Worm (Caenorhabditis elegans): ENCODE data around the gene hmgs-1.

hmgs-1 gene

DNA sequence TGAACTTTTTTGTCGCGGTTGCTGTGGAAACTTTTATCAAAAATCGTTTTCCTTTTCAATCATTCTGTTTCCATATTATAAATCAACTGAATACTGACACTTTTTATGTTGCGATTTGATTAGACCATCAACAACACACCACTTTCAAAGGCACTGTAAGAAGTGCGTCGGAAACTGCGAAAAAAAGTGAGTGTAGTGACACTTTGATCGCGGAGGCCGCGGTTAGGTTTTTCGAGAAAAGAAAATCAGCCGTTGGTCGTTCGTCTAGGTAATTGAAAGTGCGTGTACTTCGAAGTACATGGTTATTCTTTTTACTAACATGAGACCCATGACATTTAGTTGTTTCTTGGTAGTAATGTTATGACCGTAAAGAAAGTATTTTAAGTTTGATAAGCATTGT lies 11.2 kb upstream of the hmgs-1 start:
- TF ChIP-seq aly-2 (tag; optimal IDR thresholded peaks at IDR 0.05) = no peak
- no peak for TF ChIP-seq daf-16 (GFP tag; optimal IDR thresholded peaks at IDR 0.05)
- peak; percentile 30 for TF ChIP-seq daf-16 (tag; optimal IDR thresholded peaks at IDR 0.05)
- no peak for TF ChIP-seq nhr-77 (tag; optimal IDR thresholded peaks at IDR 0.05)
- TF ChIP-seq F44E2.7 (GFP tag; IDR thresholded peaks at IDR 0.05) = no peak
- no peak for TF ChIP-seq sdz-12 (GFP tag; optimal IDR thresholded peaks at IDR 0.05)
- TF ChIP-seq egl-43 (GFP tag; IDR thresholded peaks at IDR 0.05) = no peak
- no peak for TF ChIP-seq unc-130 (GFP tag; optimal IDR thresholded peaks at IDR 0.05)
- TF ChIP-seq nhr-6 (tag; optimal IDR thresholded peaks at IDR 0.05) = no peak
- no peak for TF ChIP-seq F10B5.3 (tag; optimal IDR thresholded peaks at IDR 0.05)
- no peak for TF ChIP-seq vab-7 (GFP tag; IDR thresholded peaks at IDR 0.05)
- TF ChIP-seq ces-1 (GFP tag; optimal IDR thresholded peaks at IDR 0.05) = no peak
- TF ChIP-seq mxl-3 (GFP tag; optimal IDR thresholded peaks at IDR 0.05) = peak; percentile 11
- peak in 1 of 2 experiments; percentile 63 for TF ChIP-seq unc-62 (GFP tag; optimal IDR thresholded peaks at IDR 0.05 in 1 of 2)
- no peak for TF ChIP-seq unc-62 (tag; optimal IDR thresholded peaks at IDR 0.05)
- TF ChIP-seq attf-4 (tag; optimal IDR thresholded peaks at IDR 0.05) = no peak
- TF ChIP-seq spr-3 (GFP tag; optimal IDR thresholded peaks at IDR 0.05) = no peak
- no peak for TF ChIP-seq nhr-102 (tag; optimal IDR thresholded peaks at IDR 0.05)
- peak; percentile 55 for TF ChIP-seq nhr-28 (tag; optimal IDR thresholded peaks at IDR 0.05)
- TF ChIP-seq ceh-20 (GFP tag; IDR thresholded peaks at IDR 0.05) = peak; percentile 30; the same call in 1 of the 2 replicates
- no peak for TF ChIP-seq lin-39 (tag; optimal IDR thresholded peaks at IDR 0.05)
- TF ChIP-seq unc-39 (tag; optimal IDR thresholded peaks at IDR 0.05) = no peak
- no peak for TF ChIP-seq dmd-8 (GFP tag; IDR thresholded peaks at IDR 0.05)
- no peak for TF ChIP-seq nhr-76 (tag; optimal IDR thresholded peaks at IDR 0.05)
- TF ChIP-seq ctbp-1 (GFP tag; IDR thresholded peaks at IDR 0.05) = no peak
- TF ChIP-seq php-3 (GFP tag; IDR thresholded peaks at IDR 0.05) = 0 out of 2 replicates have a peak, but pooled peaks have one; percentile 55
- no peak for TF ChIP-seq mdt-29 (GFP tag; IDR thresholded peaks at IDR 0.05)
- no peak for TF ChIP-seq ceh-28 (tag; optimal IDR thresholded peaks at IDR 0.05)
- TF ChIP-seq egl-27 (tag; optimal IDR thresholded peaks at IDR 0.05) = no peak
- TF ChIP-seq hmg-1.1 (GFP tag; IDR thresholded peaks at IDR 0.05) = no peak
- TF ChIP-seq lin-1 (GFP tag; IDR thresholded peaks at IDR 0.05) = 0 out of 2 replicates have a peak, but pooled peaks have one; percentile 33
- no peak for TF ChIP-seq T20F7.1 (GFP tag; optimal IDR thresholded peaks at IDR 0.05)
- peak; percentile 47 for TF ChIP-seq hlh-11 (tag; optimal IDR thresholded peaks at IDR 0.05)
- no peak for TF ChIP-seq hif-1 (tag; optimal IDR thresholded peaks at IDR 0.05)
- no peak for TF ChIP-seq zfp-3 (GFP tag; conservative IDR thresholded peaks at IDR 0.05)
- TF ChIP-seq nhr-10 (tag; optimal IDR thresholded peaks at IDR 0.05) = no peak
- no peak for TF ChIP-seq ceh-82 (tag; optimal IDR thresholded peaks at IDR 0.05)
- TF ChIP-seq cey-2 (tag; optimal IDR thresholded peaks at IDR 0.05; ENCODE audit: borderline replicate concordance, insufficient read depth) = no peak

- TF ChIP-seq mdl-1 (tag; optimal IDR thresholded peaks at IDR 0.05) = peak in 1 of 2 experiments; percentile 4
- peak in 1 of 2 experiments; percentile 72 for TF ChIP-seq unc-62 (GFP tag; optimal IDR thresholded peaks at IDR 0.05 in 1 of 2)
- TF ChIP-seq unc-62 (tag; optimal IDR thresholded peaks at IDR 0.05) = no peak
- no peak for TF ChIP-seq D1046.2 (GFP tag; IDR thresholded peaks at IDR 0.05)
- peak; percentile 36 for TF ChIP-seq hlh-11 (tag; optimal IDR thresholded peaks at IDR 0.05)
Observed at ce11 chrV:5693595-5693994, 9.2 kb upstream of the hmgs-1 start.

Data from whole organism, L4 larva.